Worm (Caenorhabditis elegans) whole organism, midembryonic: ENCODE results near the gene C09F12.2.

Experiments
- flt-1 ChIP-seq: fragments of 200-800 bp; sonication (Bioruptor generic); IDR thresholded peaks from 2 replicates; pipeline ENCODE4 v1.3.6; 2022; ENCODE audit warnings: missing genetic modification characterization, missing compliant biosample characterization
- med-1 ChIP-seq: sonication (generic microtip); optimal IDR thresholded peaks from 2 replicates; lab custom pipeline; 2017; ENCODE audit warnings: missing genetic modification characterization, mild to moderate bottlenecking, missing compliant biosample characterization, antibody characterized with exemption, missing genetic modification reagents; ENCODE audit not compliant: insufficient read depth
- ref-1 ChIP-seq: fragments of 200-800 bp; sonication (Bioruptor generic); conservative IDR thresholded peaks from 2 replicates; pipeline ENCODE4 v1.3.6; 2022; ENCODE audit warnings: missing genetic modification reagents, missing genetic modification characterization, missing compliant biosample characterization
- tab-1 ChIP-seq: fragments of 200-800 bp; sonication (Bioruptor generic); IDR thresholded peaks from 2 replicates; pipeline ENCODE4 v1.3.6; 2022; ENCODE audit warnings: missing genetic modification characterization, missing compliant biosample characterization
- ztf-23 ChIP-seq: fragments of 200-800 bp; sonication (Bioruptor generic); IDR thresholded peaks from 2 replicates; pipeline ENCODE4 v1.3.6; 2022; ENCODE audit warnings: missing genetic modification reagents, missing genetic modification characterization, missing compliant biosample characterization
- ztf-29 ChIP-seq: fragments of 200-800 bp; sonication (Bioruptor generic); IDR thresholded peaks from 2 replicates; pipeline ENCODE4 v1.3.6; 2022; ENCODE audit warnings: missing genetic modification reagents, missing genetic modification characterization, missing compliant biosample characterization

DNA sequence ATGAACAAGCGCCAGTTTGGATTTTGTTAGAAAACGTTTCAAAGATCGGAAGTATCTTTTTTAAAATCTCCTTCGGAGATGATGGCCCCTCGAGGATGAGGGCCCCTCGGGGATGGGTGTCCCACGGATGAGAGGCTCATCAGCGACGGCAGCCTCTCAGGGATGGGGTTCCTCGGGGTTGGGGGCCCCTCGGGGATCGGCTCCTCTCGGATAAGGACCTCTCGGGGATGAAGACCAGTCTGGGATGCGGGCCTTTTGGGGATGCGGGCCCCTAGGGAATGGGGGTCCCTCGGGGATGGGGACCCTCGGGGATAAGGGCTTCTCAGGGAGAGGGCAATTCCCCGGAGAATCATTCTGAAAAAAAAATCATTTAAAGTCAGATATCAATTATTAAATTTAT is 3.4 kb upstream of the C09F12.2 start:
- TF ChIP-seq ztf-29 (no peak), med-1 (GFP tag; lab: Kevin White, UChicago) (no peak), ref-1 (GFP tag; lab: Robert Waterston, UW) (no peak), ztf-23 (GFP tag; lab: Robert Waterston, UW) (no peak), tab-1 (GFP tag; lab: Robert Waterston, UW) (no peak), flt-1 (GFP tag; lab: Robert Waterston, UW) (no peak)
